Fruit fly (Drosophila melanogaster) S2 (cell line): ENCODE results near the gene CG32109.

Source experiments
- CG8478 ChIP-seq: fragments of >200 bp; optimal IDR thresholded peaks from 2 replicates; lab custom pipeline; 2018
- CTCF ChIP-seq, 2 experiments: fragments of >200 bp; optimal IDR thresholded peaks; 2 replicates each; lab custom pipeline; 2018

DNA sequence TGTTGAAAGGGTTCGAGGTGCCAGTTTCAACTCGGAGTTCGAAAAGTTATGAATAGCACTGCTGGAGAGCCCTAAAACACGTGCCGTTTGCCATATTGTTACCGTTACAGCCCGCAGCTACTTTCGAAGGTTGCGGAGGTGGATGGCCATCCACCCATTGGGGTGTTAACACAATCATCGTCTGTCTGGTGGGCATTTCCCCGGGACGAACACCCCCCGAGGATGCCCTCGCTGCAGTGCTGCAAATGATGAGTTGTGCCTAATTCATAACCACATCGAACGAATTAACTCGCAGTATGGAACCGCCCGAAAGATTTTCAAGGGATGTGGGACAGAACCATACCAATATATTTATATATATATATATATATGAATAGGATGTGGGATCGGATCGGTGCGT lies 17.9 kb upstream of the CG32109 start:
- TF ChIP-seq CTCF (optimal IDR thresholded peaks at IDR 0.05; lab: Kevin White, UChicago) (no peak), CG8478 (lab: Kevin White, UChicago) (no peak)
